Fruit fly (Drosophila melanogaster) whole organism, embryonic: ENCODE results near the gene betaGlu.
A peak's percentile ranks its signal among the peaks of the same experiment; 100 is the strongest.

Source experiments
- Atf3 ChIP-seq: fragments of 200-800 bp; sonication (Bioruptor generic); optimal IDR thresholded peaks from 3 replicates; lab custom pipeline; 2016; ENCODE audit warnings: missing biosample characterization, missing genetic modification characterization
- BEAF-32 ChIP-seq: fragments of 200-800 bp; sonication (Bioruptor generic); optimal IDR thresholded peaks from 3 replicates; lab custom pipeline; 2017; ENCODE audit warnings: missing biosample characterization, missing genetic modification characterization, mild to moderate bottlenecking, moderate library complexity, missing genetic modification reagents
- Bgb ChIP-seq: fragments of 200-800 bp; sonication (Bioruptor generic); IDR thresholded peaks from 2 replicates; pipeline ENCODE4 v1.3.6; 2022; ENCODE audit warnings: missing biosample characterization, missing genetic modification characterization; ENCODE audit not compliant: partially characterized antibody
- C15 ChIP-seq: fragments of 200-800 bp; sonication (Bioruptor generic); IDR thresholded peaks from 3 replicates; pipeline ENCODE4 v1.3.6; 2022; ENCODE audit warnings: missing biosample characterization, missing genetic modification characterization
- CG11085 ChIP-seq: fragments of 200-800 bp; sonication (Bioruptor generic); IDR thresholded peaks from 2 replicates; pipeline ENCODE4 v1.3.6; 2022; ENCODE audit warnings: missing biosample characterization, missing genetic modification characterization
- CG11456 ChIP-seq: fragments of 200-800 bp; sonication (Bioruptor generic); IDR thresholded peaks from 3 replicates; pipeline ENCODE4 v1.3.6; 2022; ENCODE audit warnings: missing biosample characterization, missing genetic modification characterization
- CG11696 ChIP-seq: fragments of 200-800 bp; sonication (Bioruptor generic); IDR thresholded peaks from 2 replicates; pipeline ENCODE4 v1.3.6; 2022; ENCODE audit warnings: missing biosample characterization, missing genetic modification characterization
- CG1233 ChIP-seq: fragments of 200-800 bp; sonication (Bioruptor generic); optimal IDR thresholded peaks from 4 replicates; lab custom pipeline; 2018; ENCODE audit warnings: missing biosample characterization, mild to moderate bottlenecking, missing genetic modification characterization
- CG13424 ChIP-seq: fragments of 200-800 bp; sonication (Bioruptor generic); optimal IDR thresholded peaks from 2 replicates; lab custom pipeline; 2019; ENCODE audit warnings: missing biosample characterization, mild to moderate bottlenecking, missing genetic modification characterization, moderate library complexity
- CG14050 ChIP-seq: fragments of 200-800 bp; sonication (Bioruptor generic); IDR thresholded peaks from 3 replicates; pipeline ENCODE4 v1.3.6; 2022; ENCODE audit warnings: missing biosample characterization, missing genetic modification characterization
- CG15073 ChIP-seq: fragments of 200-800 bp; sonication (Bioruptor generic); optimal IDR thresholded peaks from 2 replicates; lab custom pipeline; 2016; ENCODE audit warnings: missing biosample characterization, missing genetic modification characterization
- CG15269 ChIP-seq: fragments of 200-800 bp; sonication (Bioruptor generic); optimal IDR thresholded peaks from 2 replicates; lab custom pipeline; 2018; ENCODE audit warnings: missing biosample characterization, mild to moderate bottlenecking, missing genetic modification characterization, moderate library complexity
- CG15479 ChIP-seq: fragments of 200-800 bp; sonication (Bioruptor generic); optimal IDR thresholded peaks from 3 replicates; lab custom pipeline; 2019; ENCODE audit warnings: missing biosample characterization, mild to moderate bottlenecking, missing genetic modification characterization, moderate library complexity
- CG15696 ChIP-seq: fragments of 200-800 bp; sonication (Bioruptor generic); optimal IDR thresholded peaks from 2 replicates; lab custom pipeline; 2019; ENCODE audit warnings: missing biosample characterization, mild to moderate bottlenecking, missing genetic modification characterization, moderate library complexity
- CG16779 ChIP-seq: fragments of 200-800 bp; sonication (Bioruptor generic); IDR thresholded peaks from 2 replicates; pipeline ENCODE4 v1.3.6; 2022; ENCODE audit warnings: missing biosample characterization, missing genetic modification characterization
- CG16815 ChIP-seq: fragments of 200-800 bp; sonication (Bioruptor generic); optimal IDR thresholded peaks from 3 replicates; lab custom pipeline; 2017; ENCODE audit warnings: missing biosample characterization, mild to moderate bottlenecking, missing genetic modification characterization
- CG16863 ChIP-seq: fragments of 200-800 bp; sonication (Bioruptor generic); optimal IDR thresholded peaks from 3 replicates; lab custom pipeline; 2016; ENCODE audit warnings: missing biosample characterization, missing genetic modification characterization
- CG17802 ChIP-seq: fragments of 200-800 bp; sonication (Bioruptor generic); optimal IDR thresholded peaks from 2 replicates; lab custom pipeline; 2018; ENCODE audit warnings: missing biosample characterization, mild to moderate bottlenecking, missing genetic modification characterization, moderate library complexity
- CG1792 ChIP-seq: fragments of 200-800 bp; sonication (Bioruptor generic); optimal IDR thresholded peaks from 2 replicates; lab custom pipeline; 2016; ENCODE audit warnings: missing biosample characterization, missing genetic modification characterization
- CG18011 ChIP-seq: fragments of 200-800 bp; sonication (Bioruptor generic); optimal IDR thresholded peaks from 2 replicates; lab custom pipeline; 2017; ENCODE audit warnings: missing biosample characterization, missing genetic modification characterization, mild to moderate bottlenecking, moderate library complexity, missing genotype
- CG30403 ChIP-seq: fragments of 200-800 bp; sonication (Bioruptor generic); optimal IDR thresholded peaks from 3 replicates; lab custom pipeline; 2016; ENCODE audit warnings: missing biosample characterization, missing genetic modification characterization
- CG32532 ChIP-seq: fragments of 200-800 bp; sonication (Bioruptor generic); IDR thresholded peaks from 2 replicates; pipeline ENCODE4 v1.3.6; 2022; ENCODE audit warnings: missing biosample characterization, missing genetic modification characterization
- CG34224 ChIP-seq: fragments of 200-800 bp; sonication (Bioruptor generic); IDR thresholded peaks from 3 replicates; pipeline ENCODE4 v1.3.6; 2022; ENCODE audit warnings: missing biosample characterization, missing genetic modification characterization; ENCODE audit not compliant: partially characterized antibody
- CG4360 ChIP-seq: fragments of 200-800 bp; sonication (Bioruptor generic); IDR thresholded peaks from 2 replicates; pipeline ENCODE4 v1.3.6; 2022; ENCODE audit warnings: missing biosample characterization, missing genetic modification characterization
- CG43689 ChIP-seq: fragments of 200-800 bp; sonication (Bioruptor generic); IDR thresholded peaks from 2 replicates; pipeline ENCODE4 v1.3.6; 2022; ENCODE audit warnings: missing biosample characterization, missing genetic modification characterization
- CG6272 ChIP-seq: fragments of 200-800 bp; sonication (Bioruptor generic); IDR thresholded peaks from 2 replicates; pipeline ENCODE4 v1.3.6; 2022; ENCODE audit warnings: missing biosample characterization, missing genetic modification characterization
- CG6854 ChIP-seq: fragments of 200-800 bp; sonication (Bioruptor generic); optimal IDR thresholded peaks from 3 replicates; lab custom pipeline; 2017; ENCODE audit warnings: missing biosample characterization, mild to moderate bottlenecking, missing genetic modification characterization
- CG8765 ChIP-seq: fragments of 200-800 bp; sonication (Bioruptor generic); IDR thresholded peaks from 2 replicates; pipeline ENCODE4 v1.3.6; 2022; ENCODE audit warnings: missing biosample characterization, missing genetic modification characterization
- CG9797 ChIP-seq: fragments of 200-800 bp; sonication (Bioruptor generic); optimal IDR thresholded peaks from 3 replicates; lab custom pipeline; 2018; ENCODE audit warnings: missing biosample characterization, mild to moderate bottlenecking, missing genetic modification characterization
- D ChIP-seq, 2 experiments: fragments of 200-800 bp in 1 of 2; fragments of >200 bp in 1 of 2; sonication (Bioruptor generic) in 1 of 2; optimal IDR thresholded peaks; 2 replicates in 1 of 2; 3 replicates in 1 of 2; lab custom pipeline; 2017; ENCODE audit warnings: mild to moderate bottlenecking in 1 of 2, missing biosample characterization in 1 of 2, missing genetic modification characterization in 1 of 2, missing genetic modification reagents in 1 of 2
- Dll ChIP-seq: fragments of 200-800 bp; sonication (Bioruptor generic); IDR thresholded peaks from 4 replicates; pipeline ENCODE4 v1.3.6; 2022; ENCODE audit warnings: missing biosample characterization, missing genetic modification characterization; ENCODE audit not compliant: partially characterized antibody
- Gug ChIP-seq: fragments of 200-800 bp; sonication (Bioruptor generic); IDR thresholded peaks from 4 replicates; pipeline ENCODE4 v1.3.6; 2022; ENCODE audit warnings: missing biosample characterization, missing genetic modification characterization
- Lim3 ChIP-seq: fragments of 200-800 bp; sonication (Bioruptor generic); IDR thresholded peaks from 2 replicates; pipeline ENCODE4 v1.3.6; 2022; ENCODE audit warnings: missing biosample characterization, missing genetic modification characterization
- Mrtf ChIP-seq: fragments of 200-800 bp; sonication (Bioruptor generic); IDR thresholded peaks from 3 replicates; pipeline ENCODE4 v1.3.6; 2022; ENCODE audit warnings: missing biosample characterization, missing genetic modification characterization
- Sin3A ChIP-seq: fragments of >200 bp; optimal IDR thresholded peaks from 2 replicates; lab custom pipeline; 2018
- TFAM ChIP-seq: fragments of 200-800 bp; sonication (Bioruptor generic); optimal IDR thresholded peaks from 2 replicates; lab custom pipeline; 2017; ENCODE audit warnings: missing biosample characterization, missing genetic modification characterization, inconsistent platforms
- YL-1 ChIP-seq: fragments of 200-800 bp; sonication (Bioruptor generic); optimal IDR thresholded peaks from 3 replicates; lab custom pipeline; 2017; ENCODE audit warnings: missing biosample characterization, mild to moderate bottlenecking, missing genetic modification characterization
- bbx ChIP-seq: fragments of 200-800 bp; sonication (Bioruptor generic); IDR thresholded peaks from 2 replicates; pipeline ENCODE4 v1.3.6; 2022; ENCODE audit warnings: missing biosample characterization, missing genetic modification characterization; ENCODE audit not compliant: partially characterized antibody
- cas ChIP-seq: fragments of 200-800 bp; sonication (Bioruptor generic); IDR thresholded peaks from 2 replicates; pipeline ENCODE4 v1.3.6; 2022; ENCODE audit warnings: missing biosample characterization, missing genetic modification characterization
- caup ChIP-seq: fragments of 200-800 bp; sonication (Bioruptor generic); optimal IDR thresholded peaks from 3 replicates; lab custom pipeline; 2017; ENCODE audit warnings: missing biosample characterization, mild to moderate bottlenecking, missing genetic modification characterization, moderate library complexity; ENCODE audit not compliant: severe bottlenecking
- dysf ChIP-seq: fragments of 200-800 bp; sonication (Bioruptor generic); IDR thresholded peaks from 3 replicates; pipeline ENCODE4 v1.3.6; 2022; ENCODE audit warnings: missing biosample characterization, missing genetic modification characterization
- eyg ChIP-seq: fragments of 200-800 bp; sonication (Bioruptor generic); optimal IDR thresholded peaks from 3 replicates; lab custom pipeline; 2016; ENCODE audit warnings: missing biosample characterization, missing genetic modification characterization
- fd96Cb ChIP-seq: fragments of 200-800 bp; sonication (Bioruptor generic); optimal IDR thresholded peaks from 2 replicates; lab custom pipeline; 2018; ENCODE audit warnings: missing biosample characterization, mild to moderate bottlenecking, missing genetic modification characterization, moderate library complexity
- gsb ChIP-seq: fragments of 200-800 bp; sonication (Bioruptor generic); IDR thresholded peaks from 2 replicates; pipeline ENCODE4 v1.3.6; 2022; ENCODE audit warnings: missing biosample characterization, missing genetic modification characterization
- jumu ChIP-seq: fragments of 200-800 bp; sonication (Bioruptor generic); optimal IDR thresholded peaks from 3 replicates; lab custom pipeline; 2016; ENCODE audit warnings: missing biosample characterization, missing genetic modification characterization
- stc ChIP-seq: fragments of 200-800 bp; sonication (Bioruptor generic); IDR thresholded peaks from 2 replicates; pipeline ENCODE4 v1.3.6; 2022; ENCODE audit warnings: missing biosample characterization, missing genetic modification characterization
- tll ChIP-seq, 2 experiments: fragments of 200-800 bp in 1 of 2; fragments of >200 bp in 1 of 2; sonication (Bioruptor generic) in 1 of 2; optimal IDR thresholded peaks; 2 replicates each; lab custom pipeline; 2017 to 2019; ENCODE audit warnings: missing biosample characterization in 2 of 2, missing genetic modification characterization in 2 of 2, mild to moderate bottlenecking in 1 of 2, moderate library complexity in 1 of 2
- unc-4 ChIP-seq: fragments of 200-800 bp; sonication (Bioruptor generic); IDR thresholded peaks from 2 replicates; pipeline ENCODE4 v1.3.6; 2022; ENCODE audit warnings: missing biosample characterization, missing genetic modification characterization; ENCODE audit not compliant: partially characterized antibody

Gene betaGlu

DNA sequence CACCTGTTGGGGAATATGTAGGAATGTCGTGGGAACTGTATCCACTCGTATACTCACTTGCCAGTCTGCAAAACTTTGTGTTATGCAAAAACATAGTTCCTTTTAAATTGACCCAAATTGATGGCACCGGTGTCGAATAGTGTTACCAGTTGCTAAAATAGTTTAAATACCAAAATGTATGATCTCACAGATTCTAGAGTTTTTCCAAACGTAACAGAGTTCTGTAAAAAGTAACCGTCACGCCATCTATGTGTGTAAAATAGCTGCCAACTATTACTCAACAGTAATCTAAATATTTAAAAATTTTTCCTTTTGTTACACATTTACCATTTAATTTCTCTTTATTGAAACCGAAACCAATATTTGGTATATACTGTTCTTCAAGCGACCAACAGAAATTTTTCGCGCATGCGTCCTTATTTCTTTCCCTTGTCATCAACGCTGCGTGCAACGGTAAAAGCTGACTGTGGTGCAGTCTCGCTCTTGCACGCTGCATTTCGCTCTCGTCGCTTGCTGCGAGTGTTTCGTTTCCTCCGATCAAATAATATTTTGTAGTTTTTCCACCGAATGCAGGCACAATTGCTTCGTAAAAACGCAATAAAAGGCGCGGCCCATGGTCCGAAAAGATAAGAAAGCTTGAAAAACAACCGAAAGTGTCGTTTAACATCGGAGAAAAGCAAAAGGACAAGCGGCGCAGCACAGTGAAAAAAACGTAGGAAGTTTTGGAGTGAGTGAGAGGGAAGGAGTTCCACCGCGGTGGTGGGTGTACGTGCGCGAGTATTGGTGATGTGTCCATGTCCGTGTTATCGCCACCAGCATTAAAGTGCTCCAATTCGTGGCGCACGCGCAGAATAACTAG lies 40.7 kb upstream of the betaGlu start, which contains the start of the genes FeCH and RhoGAP100F (continued):
- TF ChIP-seq bbx (GFP tag; lab: Robert Waterston, UW) (no peak), stc (GFP tag; lab: Robert Waterston, UW) (no peak), CG43689 (GFP tag; lab: Robert Waterston, UW) (no peak), gsb (GFP tag; lab: Robert Waterston, UW) (no peak), Bgb (no peak), CG11696 (GFP tag; lab: Robert Waterston, UW) (no peak), jumu (GFP tag; lab: Kevin White, UChicago) (no peak), CG11456 (GFP tag; lab: Robert Waterston, UW) (no peak), Atf3 (GFP tag; lab: Kevin White, UChicago) (no peak), unc-4 (GFP tag; lab: Robert Waterston, UW) (0 out of 2 replicates have a peak, but pooled peaks have one; percentile 26), D (optimal IDR thresholded peaks at IDR 0.05; lab: Kevin White, UChicago) (no peak), D (GFP tag; optimal IDR thresholded peaks at IDR 0.05; lab: Kevin White, UChicago) (no peak), eyg (GFP tag; lab: Kevin White, UChicago) (no peak), CG30403 (no peak), CG16815 (GFP tag; lab: Kevin White, UChicago) (no peak), Mrtf (no peak), TFAM (GFP tag; lab: Kevin White, UChicago) (no peak), CG8765 (GFP tag; lab: Robert Waterston, UW) (no peak), CG1233 (GFP tag; lab: Kevin White, UChicago) (no peak), Sin3A (no peak), CG18011 (no peak), CG6272 (GFP tag; lab: Robert Waterston, UW) (no peak), Lim3 (GFP tag; lab: Robert Waterston, UW) (no peak), tll (GFP tag; optimal IDR thresholded peaks at IDR 0.05; lab: Kevin White, UChicago) (no peak), BEAF-32 (GFP tag; lab: Kevin White, UChicago) (peak; percentile 24), fd96Cb (tag; lab: Kevin White, UChicago) (no peak), CG13424 (no peak), caup (GFP tag; lab: Kevin White, UChicago) (no peak), CG15479 (GFP tag; lab: Kevin White, UChicago) (no peak), cas (GFP tag; lab: Robert Waterston, UW) (no peak), CG15696 (tag; lab: Kevin White, UChicago) (no peak), C15 (no peak), dysf (GFP tag; lab: Robert Waterston, UW) (0 out of 3 replicates have a peak, but pooled peaks have one; percentile 16), CG15269 (no peak), Dll (GFP tag; lab: Robert Waterston, UW) (0 out of 4 replicates have a peak, but pooled peaks have one; percentile 32), CG32532 (no peak), CG16863 (no peak), CG9797 (peak; percentile 64), CG1792 (no peak), CG6854 (GFP tag; lab: Kevin White, UChicago) (no peak), Gug (GFP tag; lab: Robert Waterston, UW) (no peak), CG34224 (0 out of 3 replicates have a peak, but pooled peaks have one; percentile 7), CG17802 (no peak), CG4360 (no peak), CG14050 (GFP tag; lab: Robert Waterston, UW) (no peak), CG11085 (GFP tag; lab: Robert Waterston, UW) (no peak), CG16779 (GFP tag; lab: Robert Waterston, UW) (no peak), YL-1 (GFP tag; lab: Kevin White, UChicago) (peak; percentile 21), CG15073 (GFP tag; lab: Kevin White, UChicago) (no peak)
